Fruit fly (Drosophila melanogaster): ENCODE measurements around the gene Atg14.

DNA sequence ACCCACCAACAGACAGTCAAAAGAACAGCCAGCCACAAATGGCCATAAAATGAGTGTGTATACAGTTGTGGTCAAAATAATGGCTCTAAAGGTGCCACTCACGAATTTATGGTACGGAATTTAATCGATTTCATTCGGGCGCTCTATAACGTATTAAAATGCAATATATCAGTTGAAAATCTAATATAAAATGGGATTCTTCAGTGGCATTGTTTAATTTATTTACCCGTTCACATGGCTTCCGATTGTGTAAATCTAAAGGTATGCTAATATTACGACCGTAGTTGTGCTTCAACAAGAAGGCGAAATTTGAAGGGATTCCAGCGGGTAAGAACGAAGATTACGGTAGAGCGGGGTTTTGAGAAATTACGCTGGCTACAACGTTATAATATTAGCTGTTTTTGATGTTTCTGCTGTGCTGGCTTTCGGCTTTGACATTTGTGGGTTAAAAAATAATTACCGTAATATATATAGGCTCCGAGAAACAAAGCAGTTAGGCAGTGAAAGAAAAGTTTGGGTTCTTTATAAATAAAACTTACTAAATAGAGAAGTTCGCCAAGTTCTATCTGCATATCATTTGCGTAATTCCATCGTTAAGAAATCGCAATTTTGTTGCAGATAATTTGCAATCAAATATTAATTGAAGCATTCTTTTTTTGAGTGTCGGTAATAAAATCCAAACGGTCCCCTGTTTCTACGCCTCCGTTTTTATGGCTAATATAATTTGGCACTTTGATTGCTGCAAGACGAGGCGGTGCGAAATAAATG, 40.4 kb upstream of the Atg14 start:
- TF ChIP-seq CG9948 (tag; optimal IDR thresholded peaks at IDR 0.05) (peak; percentile 45), CG12605 (GFP tag; IDR thresholded peaks at IDR 0.05) (no peak), rn (GFP tag; IDR thresholded peaks at IDR 0.05) (no peak), fd96Ca (GFP tag; IDR thresholded peaks at IDR 0.05) (no peak), Snoo (tag; optimal IDR thresholded peaks at IDR 0.05) (peak; percentile 24), CG34367 (tag; optimal IDR thresholded peaks at IDR 0.05) (peak; percentile 46), EcR (GFP tag; optimal IDR thresholded peaks at IDR 0.05) (no peak)

Data from whole organism, pupa.